Worm (Caenorhabditis elegans) whole organism, L1 larva: ENCODE data around the gene kqt-1.
A peak's percentile ranks its signal among the peaks of the same experiment; 100 is the strongest.

Experiments
- C04F5.9 ChIP-seq: sonication (generic microtip); optimal IDR thresholded peaks from 2 replicates; lab custom pipeline; 2016; ENCODE audit warnings: missing genetic modification characterization, missing compliant biosample characterization
- Y116A8C.19 ChIP-seq: sonication (generic microtip); optimal IDR thresholded peaks from 2 replicates; lab custom pipeline; 2016; ENCODE audit warnings: missing compliant biosample characterization, missing genetic modification characterization, borderline replicate concordance
- aly-2 ChIP-seq: fragments of 150-350 bp; optimal IDR thresholded peaks from 2 replicates; lab custom pipeline; 2014; ENCODE audit warnings: missing biosample characterization, missing genetic modification characterization
- ama-1 ChIP-seq: fragments of 150-350 bp; optimal IDR thresholded peaks from 2 replicates; lab custom pipeline; 2014
- ceh-8 ChIP-seq: fragments of 200-800 bp; sonication (Bioruptor generic); optimal IDR thresholded peaks from 2 replicates; lab custom pipeline; 2018; ENCODE audit warnings: mild to moderate bottlenecking, missing genetic modification characterization, moderate library complexity, missing compliant biosample characterization
- ceh-82 ChIP-seq, 3 experiments: fragments of 150-350 bp in 1 of 3; sonication (generic microtip) in 2 of 3; optimal IDR thresholded peaks; 2 replicates each; lab custom pipeline; 2014 to 2017; ENCODE audit warnings: missing biosample characterization in 3 of 3, missing genetic modification characterization in 3 of 3
- ceh-88 ChIP-seq: fragments of 200-800 bp; sonication (Bioruptor generic); IDR thresholded peaks from 2 replicates; pipeline ENCODE4 v1.3.6; 2022; ENCODE audit warnings: missing genetic modification characterization, missing compliant biosample characterization
- dpl-1 ChIP-seq, 3 experiments: fragments of 150-350 bp in 2 of 3; sonication (generic microtip) in 1 of 3; optimal IDR thresholded peaks; 2 replicates each; lab custom pipeline; 2014 to 2017; ENCODE audit warnings: missing biosample characterization in 3 of 3, missing genetic modification characterization in 3 of 3, missing genetic modification reagents in 3 of 3
- dsc-1 ChIP-seq: sonication (generic microtip); optimal IDR thresholded peaks from 2 replicates; lab custom pipeline; 2016; ENCODE audit warnings: mild to moderate bottlenecking, missing genetic modification characterization, missing compliant biosample characterization
- efl-1 ChIP-seq, 4 experiments: fragments of 150-350 bp; optimal IDR thresholded peaks in 3 of 4; peaks in 1 of 4; 1 replicate in 1 of 4; 2 replicates in 3 of 4; lab custom pipeline; 2014; ENCODE audit warnings: missing biosample characterization in 2 of 4, missing genetic modification characterization in 2 of 4, missing genetic modification reagents in 2 of 4
- elt-2 ChIP-seq: sonication (generic microtip); optimal IDR thresholded peaks from 2 replicates; lab custom pipeline; 2016; ENCODE audit warnings: missing genetic modification characterization, mild to moderate bottlenecking, inconsistent platforms, missing compliant biosample characterization, missing genetic modification reagents
- elt-3 ChIP-seq, 6 experiments: fragments of 150-350 bp in 1 of 6; sonication (generic microtip); optimal IDR thresholded peaks; 2 replicates each; lab custom pipeline; 2017 to 2018; ENCODE audit warnings: missing biosample characterization in 6 of 6, missing genetic modification characterization in 6 of 6, inconsistent platforms in 1 of 6
- fkh-8 ChIP-seq: sonication (generic microtip); optimal IDR thresholded peaks from 2 replicates; lab custom pipeline; 2016; ENCODE audit warnings: mild to moderate bottlenecking, missing genetic modification characterization, missing compliant biosample characterization
- fos-1 ChIP-seq: fragments of 150-350 bp; optimal IDR thresholded peaks from 2 replicates; lab custom pipeline; 2014; ENCODE audit warnings: missing biosample characterization, missing genetic modification characterization
- hlh-17 ChIP-seq: fragments of 200-800 bp; sonication (Bioruptor generic); optimal IDR thresholded peaks from 2 replicates; lab custom pipeline; 2018; ENCODE audit warnings: missing genetic modification characterization, mild to moderate bottlenecking, missing compliant biosample characterization, moderate library complexity, borderline replicate concordance
- irx-1 ChIP-seq: sonication (generic microtip); optimal IDR thresholded peaks from 2 replicates; lab custom pipeline; 2016; ENCODE audit warnings: missing genetic modification characterization, missing compliant biosample characterization
- isw-1 ChIP-seq: fragments of 200-800 bp; sonication (Bioruptor generic); IDR thresholded peaks from 2 replicates; pipeline ENCODE4 v1.3.6; 2022; ENCODE audit warnings: missing genetic modification characterization, missing compliant biosample characterization
- lin-14 ChIP-seq: fragments of 200-800 bp; sonication (Bioruptor generic); optimal IDR thresholded peaks from 2 replicates; lab custom pipeline; 2018; ENCODE audit warnings: mild to moderate bottlenecking, missing genetic modification characterization, moderate library complexity, missing compliant biosample characterization
- lin-35 ChIP-seq, 2 experiments: fragments of 150-350 bp; optimal IDR thresholded peaks; 2 replicates each; lab custom pipeline; 2014; ENCODE audit warnings: missing biosample characterization in 2 of 2, missing genetic modification characterization in 2 of 2, missing genetic modification reagents in 2 of 2
- lin-39 ChIP-seq: fragments of 150-350 bp; optimal IDR thresholded peaks from 2 replicates; lab custom pipeline; 2014; ENCODE audit warnings: missing biosample characterization, missing genetic modification reagents, missing genetic modification characterization
- nhr-28 ChIP-seq: fragments of 150-350 bp; optimal IDR thresholded peaks from 2 replicates; lab custom pipeline; 2014; ENCODE audit warnings: missing biosample characterization, missing genetic modification characterization
- nhr-47 ChIP-seq: sonication (generic microtip); optimal IDR thresholded peaks from 2 replicates; lab custom pipeline; 2016; ENCODE audit warnings: mild to moderate bottlenecking, missing genetic modification characterization, moderate library complexity, missing compliant biosample characterization
- nhr-76 ChIP-seq: sonication (generic microtip); optimal IDR thresholded peaks from 2 replicates; lab custom pipeline; 2017; ENCODE audit warnings: missing biosample characterization, missing genetic modification characterization
- nhr-90 ChIP-seq: sonication (generic microtip); optimal IDR thresholded peaks from 2 replicates; lab custom pipeline; 2016; ENCODE audit warnings: mild to moderate bottlenecking, missing genetic modification characterization, missing compliant biosample characterization; ENCODE audit not compliant: poor library complexity
- pag-3 ChIP-seq: sonication (generic microtip); optimal IDR thresholded peaks from 2 replicates; lab custom pipeline; 2017; ENCODE audit warnings: missing genetic modification characterization, mild to moderate bottlenecking, missing compliant biosample characterization, antibody characterized with exemption, borderline replicate concordance; ENCODE audit not compliant: insufficient read depth
- pax-3 ChIP-seq: fragments of 200-800 bp; sonication (Bioruptor generic); optimal IDR thresholded peaks from 2 replicates; lab custom pipeline; 2018; ENCODE audit warnings: mild to moderate bottlenecking, missing genetic modification characterization, moderate library complexity, missing compliant biosample characterization
- pqm-1 ChIP-seq: sonication (generic microtip); optimal IDR thresholded peaks from 3 replicates; lab custom pipeline; 2017; ENCODE audit warnings: missing biosample characterization, missing genetic modification characterization
- snu-23 ChIP-seq: sonication (generic microtip); optimal IDR thresholded peaks from 2 replicates; lab custom pipeline; 2016; ENCODE audit warnings: missing genetic modification characterization, missing compliant biosample characterization
- sox-4 ChIP-seq: sonication (generic microtip); optimal IDR thresholded peaks from 2 replicates; lab custom pipeline; 2016; ENCODE audit warnings: missing genetic modification characterization, missing compliant biosample characterization
- tbx-2 ChIP-seq: sonication (generic microtip); optimal IDR thresholded peaks from 2 replicates; lab custom pipeline; 2016; ENCODE audit warnings: missing genetic modification characterization, missing compliant biosample characterization
- unc-130 ChIP-seq: fragments of 150-350 bp; optimal IDR thresholded peaks from 2 replicates; lab custom pipeline; 2017; ENCODE audit warnings: missing biosample characterization, missing genetic modification characterization, inconsistent platforms
- unc-62 ChIP-seq: fragments of 150-350 bp; optimal IDR thresholded peaks from 2 replicates; lab custom pipeline; 2014; ENCODE audit warnings: missing biosample characterization, missing genetic modification reagents, missing genetic modification characterization
- unc-98 ChIP-seq: fragments of 200-800 bp; sonication (Bioruptor generic); IDR thresholded peaks from 2 replicates; pipeline ENCODE4 v1.3.6; 2022; ENCODE audit warnings: missing genetic modification characterization, missing compliant biosample characterization
- xbp-1 ChIP-seq: sonication (generic microtip); optimal IDR thresholded peaks from 2 replicates; lab custom pipeline; 2016; ENCODE audit warnings: missing genetic modification characterization, missing compliant biosample characterization
- zip-4 ChIP-seq: fragments of 200-800 bp; sonication (Bioruptor generic); optimal IDR thresholded peaks from 2 replicates; lab custom pipeline; 2018; ENCODE audit warnings: mild to moderate bottlenecking, missing genetic modification characterization, moderate library complexity, missing compliant biosample characterization
- ztf-4 ChIP-seq: fragments of 150-350 bp; optimal IDR thresholded peaks from 2 replicates; lab custom pipeline; 2014; ENCODE audit warnings: missing biosample characterization, missing genetic modification characterization

Gene kqt-1

DNA sequence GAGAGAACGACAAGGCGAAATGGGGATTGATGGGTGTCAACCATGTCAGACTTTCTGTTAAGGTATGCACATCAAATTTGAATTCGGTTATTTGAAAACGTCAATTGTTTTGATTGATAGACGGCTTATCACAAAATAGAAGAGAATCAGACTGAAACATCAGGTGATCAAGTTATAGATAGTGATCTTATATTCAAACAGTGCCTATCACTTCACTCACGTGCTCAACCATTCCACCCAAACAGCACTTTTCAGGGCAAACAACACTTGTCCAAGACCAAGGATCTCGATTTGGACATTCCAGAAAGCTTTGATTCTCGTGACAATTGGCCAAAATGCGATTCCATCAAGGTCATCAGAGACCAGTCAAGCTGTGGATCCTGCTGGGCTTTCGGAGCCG, 11.2 kb upstream of the kqt-1 start:
- TF ChIP-seq tbx-2 (tag; lab: Kevin White, UChicago) (no peak), efl-1 (optimal IDR thresholded peaks at IDR 0.05; lab: Kevin White, UChicago) (no peak), efl-1 (GFP tag; optimal IDR thresholded peaks at IDR 0.05 in 1 of 2; lab: Kevin White, UChicago) (peak in 1 of 2 experiments; percentile 83), ama-1 (lab: Kevin White, UChicago) (no peak), unc-130 (no peak), pqm-1 (tag; lab: Kevin White, UChicago) (peak; percentile 2), aly-2 (tag; lab: Kevin White, UChicago) (no peak), irx-1 (tag; lab: Kevin White, UChicago) (no peak), lin-35 (GFP tag; optimal IDR thresholded peaks at IDR 0.05; lab: Kevin White, UChicago) (peak in 1 of 2 experiments; percentile 34), elt-2 (tag; lab: Kevin White, UChicago) (peak; percentile 47), fos-1 (tag; lab: Kevin White, UChicago) (peak; percentile 4)

ce11 chrX:6609251-6609650, 9.6 kb upstream of the kqt-1 start:
- TF ChIP-seq nhr-47 (tag; lab: Kevin White, UChicago) (peak; percentile 17), dsc-1 (tag; lab: Kevin White, UChicago) (peak; percentile 84), Y116A8C.19 (no peak), nhr-76 (no peak), pax-3 (peak; percentile 18), fkh-8 (tag; lab: Kevin White, UChicago) (peak; percentile 48), xbp-1 (tag; lab: Kevin White, UChicago) (no peak), nhr-90 (tag; lab: Kevin White, UChicago) (peak; percentile 6), elt-2 (tag; lab: Kevin White, UChicago) (peak; percentile 42), efl-1 (optimal IDR thresholded peaks at IDR 0.05; lab: Kevin White, UChicago) (no peak), efl-1 (GFP tag; optimal IDR thresholded peaks at IDR 0.05 in 1 of 2; lab: Kevin White, UChicago) (peak in 1 of 2 experiments; percentile 51), tbx-2 (tag; lab: Kevin White, UChicago) (no peak)

ce11 chrX:6609717-6610116, 9.1 kb upstream of the kqt-1 start, which contains the start of gene C25B8.8:
TSS of gene C25B8.8 (plus strand) at chrX:6610017.
- no peak for TF ChIP-seq elt-3 (tag; optimal IDR thresholded peaks at IDR 0.05; lab: Kevin White, UChicago)
- TF ChIP-seq ztf-4 (tag; lab: Kevin White, UChicago) = no peak
- no peak for TF ChIP-seq unc-98 (GFP tag; lab: Robert Waterston, UW)
- TF ChIP-seq ceh-8 (GFP tag; lab: Kevin White, UChicago) = no peak
- no peak for TF ChIP-seq lin-39 (tag; lab: Kevin White, UChicago)
- TF ChIP-seq isw-1 (GFP tag; lab: Robert Waterston, UW) = no peak
- no peak for TF ChIP-seq unc-62 (GFP tag; lab: Kevin White, UChicago)
- no peak for TF ChIP-seq ceh-82 (tag; optimal IDR thresholded peaks at IDR 0.05; lab: Kevin White, UChicago)
- no peak for TF ChIP-seq snu-23 (GFP tag; lab: Kevin White, UChicago)

ce11 chrX:6613537-6613936, 5.3 kb upstream of the kqt-1 start:
- TF ChIP-seq aly-2 (tag; lab: Kevin White, UChicago) (no peak), ceh-88 (GFP tag; lab: Robert Waterston, UW) (no peak), C04F5.9 (tag; lab: Kevin White, UChicago) (no peak), lin-14 (GFP tag; lab: Kevin White, UChicago) (peak; percentile 55)

ce11 chrX:6617622-6618021, 1.2 kb upstream of the kqt-1 start:
- TF ChIP-seq ztf-4 (tag; lab: Kevin White, UChicago) (no peak), aly-2 (tag; lab: Kevin White, UChicago) (no peak), dpl-1 (GFP tag; optimal IDR thresholded peaks at IDR 0.05; lab: Kevin White, UChicago) (no peak), pag-3 (tag; lab: Kevin White, UChicago) (no peak), elt-2 (tag; lab: Kevin White, UChicago) (no peak), sox-4 (tag; lab: Kevin White, UChicago) (no peak), hlh-17 (GFP tag; lab: Kevin White, UChicago) (no peak), nhr-28 (no peak), nhr-76 (no peak), zip-4 (GFP tag; lab: Kevin White, UChicago) (no peak), unc-130 (no peak)
